Fruit fly (Drosophila melanogaster): ENCODE results near the gene ppk.
A peak's percentile ranks its signal among the peaks of the same experiment; 100 is the strongest.

Gene ppk

dm6 chr2L:14381072-14381471, at the start of gene ppk:
Gene ppk, minus strand, starts transcription at chr2L:14381172.
- no peak for TF ChIP-seq CG17801 (GFP tag; optimal IDR thresholded peaks at IDR 0.05; ENCODE audit: partially characterized antibody)

- no peak for TF ChIP-seq CG17801 (GFP tag; optimal IDR thresholded peaks at IDR 0.05; ENCODE audit: partially characterized antibody)
Measured at dm6 chr2L:14430138-14430815, 49.3 kb upstream of the ppk start.

- no peak for TF ChIP-seq CG17801 (GFP tag; optimal IDR thresholded peaks at IDR 0.05; ENCODE audit: partially characterized antibody)
Measured at dm6 chr2L:14425089-14425488, 44.1 kb upstream of the ppk start, which contains the start of gene Cpr35B. Gene Cpr35B, minus strand, starts transcription at chr2L:14425189.

dm6 chr2L:14422029-14422831, 41.3 kb upstream of the ppk start:
- no peak for TF ChIP-seq CG17801 (GFP tag; optimal IDR thresholded peaks at IDR 0.05; ENCODE audit: partially characterized antibody)

DNA sequence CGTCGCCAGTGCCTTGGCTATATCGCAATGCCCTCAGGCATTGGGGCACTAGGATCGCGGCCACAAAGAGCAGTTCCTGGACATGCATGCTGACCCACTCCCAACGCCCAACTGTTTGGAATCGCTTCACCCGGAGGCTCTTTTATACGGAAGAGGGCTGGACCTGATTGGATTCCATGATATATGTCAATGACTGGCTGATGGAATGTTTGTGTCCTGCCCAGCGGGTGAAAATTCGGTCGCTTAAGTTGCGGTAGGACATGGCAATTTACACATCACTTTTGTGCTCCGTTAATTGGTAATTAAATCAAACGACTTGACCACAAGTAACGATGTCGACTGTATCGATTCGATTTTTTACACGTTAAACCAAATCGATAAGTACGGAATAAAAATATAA, 36.3 kb upstream of the ppk start, which contains the start of gene Pburs:
TSS of gene Pburs (minus strand) at position 101 of the 400 bp plus-strand sequence.
- TF ChIP-seq CG17801 (GFP tag; optimal IDR thresholded peaks at IDR 0.05; ENCODE audit: partially characterized antibody) = no peak

DNA sequence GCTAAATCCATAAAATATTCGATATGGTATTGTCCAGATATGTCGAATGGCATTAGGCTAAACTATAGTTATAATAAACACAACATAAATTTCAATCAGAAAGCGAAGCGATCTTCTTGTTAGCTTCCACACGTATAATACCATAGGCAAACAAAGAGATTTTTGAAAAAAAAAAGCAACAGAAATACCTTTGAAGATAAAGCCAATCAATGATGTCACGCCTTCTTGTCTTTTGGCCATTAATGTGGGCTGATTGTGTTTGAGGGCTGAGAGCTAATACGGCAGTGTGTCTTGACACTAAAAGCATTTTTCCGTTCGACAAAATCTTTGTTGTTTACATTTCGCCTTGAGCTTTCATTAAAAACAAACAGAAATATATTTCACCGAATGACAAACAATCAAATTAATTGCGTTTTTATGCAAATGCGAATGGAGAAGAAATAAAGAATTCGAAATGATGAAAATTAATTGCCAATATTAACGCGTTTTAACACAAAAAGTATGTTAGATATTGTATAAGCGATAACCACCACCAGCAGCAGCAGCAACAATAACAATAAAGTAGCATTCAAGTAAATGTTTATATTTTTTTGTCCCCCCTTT, 33.4 kb upstream of the ppk start:
- TF ChIP-seq CG17801 (GFP tag; optimal IDR thresholded peaks at IDR 0.05; ENCODE audit: partially characterized antibody) = no peak

DNA sequence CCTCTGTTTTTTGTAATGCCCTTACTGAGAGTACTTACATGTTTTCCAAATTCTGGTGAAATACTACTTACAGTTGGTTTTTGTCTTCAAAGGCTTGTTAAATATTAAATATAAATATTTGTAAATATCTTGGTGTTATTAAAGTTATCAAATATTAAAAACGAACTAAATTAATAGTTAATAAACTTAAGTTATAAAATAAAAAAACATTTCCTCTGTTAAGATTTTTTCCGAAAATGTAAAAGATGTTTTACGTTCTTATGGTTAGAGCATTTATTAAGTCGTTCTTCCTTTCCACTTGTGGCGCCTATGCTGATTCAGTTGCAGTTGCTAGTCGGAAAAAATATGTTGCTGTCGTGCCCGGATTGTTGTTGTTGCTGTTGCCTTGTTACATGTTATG, 32.4 kb upstream of the ppk start:
- TF ChIP-seq CG17801 (GFP tag; optimal IDR thresholded peaks at IDR 0.05; ENCODE audit: partially characterized antibody) = no peak

dm6 chr2L:14411102-14411501, 30.1 kb upstream of the ppk start:
- TF ChIP-seq CG17801 (GFP tag; optimal IDR thresholded peaks at IDR 0.05; ENCODE audit: partially characterized antibody) = no peak

DNA sequence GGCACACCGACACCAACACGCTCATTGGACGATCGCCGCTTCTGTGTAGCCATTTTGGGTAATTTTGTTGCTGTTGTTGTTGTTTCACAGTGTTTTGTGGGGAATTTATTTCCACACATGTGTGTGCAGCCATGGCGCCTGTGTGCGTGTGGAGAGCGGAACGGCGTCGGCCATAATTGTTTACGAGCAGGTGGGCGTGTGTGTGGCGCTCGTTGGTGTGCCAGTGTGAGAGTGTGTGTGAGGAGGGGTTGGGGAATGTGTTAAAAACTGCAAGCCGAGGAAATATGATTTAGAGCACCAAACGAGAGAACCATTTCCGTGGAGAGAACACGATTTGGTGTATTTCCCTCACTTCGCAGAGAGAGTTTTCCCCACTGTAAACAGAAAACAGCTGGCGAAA, 29.4 kb upstream of the ppk start:
- TF ChIP-seq CG17801 (GFP tag; optimal IDR thresholded peaks at IDR 0.05; ENCODE audit: partially characterized antibody) = no peak

- TF ChIP-seq CG17801 (GFP tag; optimal IDR thresholded peaks at IDR 0.05; ENCODE audit: partially characterized antibody) = peak; percentile 70
Measured at dm6 chr2L:14409428-14409933, 28.5 kb upstream of the ppk start, which contains the start of gene elB. Gene elB, minus strand, starts transcription at chr2L:14409549.

DNA sequence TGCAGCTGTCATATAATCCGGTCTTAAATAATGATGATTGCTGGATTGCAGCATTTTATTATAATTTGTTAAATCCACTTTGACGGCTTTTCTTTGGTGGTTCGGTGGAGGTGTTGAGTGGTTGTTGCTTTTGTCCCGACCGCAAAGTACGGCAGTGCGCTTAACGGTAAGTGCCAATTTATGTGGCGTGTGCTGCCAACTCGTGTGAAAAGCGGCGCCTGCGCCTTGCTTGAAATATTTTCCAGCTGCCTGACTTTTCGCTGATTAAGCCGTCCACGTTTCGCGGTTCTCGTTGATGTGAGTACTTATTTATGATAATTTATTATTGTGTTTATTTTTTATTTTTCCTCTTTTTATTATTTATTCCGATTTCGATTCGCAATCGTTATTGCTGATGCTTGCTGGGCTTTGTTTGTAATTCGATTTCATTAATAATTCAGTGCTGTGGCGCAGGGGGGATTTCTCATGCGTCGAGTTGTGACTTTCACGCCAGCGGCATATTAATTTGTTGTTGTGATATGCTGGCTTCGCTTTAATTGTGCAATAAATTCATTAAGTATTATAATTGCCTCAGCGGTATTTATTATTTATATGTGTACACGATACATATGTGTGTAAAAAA, 27.5 kb upstream of the ppk start:
- TF ChIP-seq CG17801 (GFP tag; optimal IDR thresholded peaks at IDR 0.05; ENCODE audit: partially characterized antibody) = no peak

DNA sequence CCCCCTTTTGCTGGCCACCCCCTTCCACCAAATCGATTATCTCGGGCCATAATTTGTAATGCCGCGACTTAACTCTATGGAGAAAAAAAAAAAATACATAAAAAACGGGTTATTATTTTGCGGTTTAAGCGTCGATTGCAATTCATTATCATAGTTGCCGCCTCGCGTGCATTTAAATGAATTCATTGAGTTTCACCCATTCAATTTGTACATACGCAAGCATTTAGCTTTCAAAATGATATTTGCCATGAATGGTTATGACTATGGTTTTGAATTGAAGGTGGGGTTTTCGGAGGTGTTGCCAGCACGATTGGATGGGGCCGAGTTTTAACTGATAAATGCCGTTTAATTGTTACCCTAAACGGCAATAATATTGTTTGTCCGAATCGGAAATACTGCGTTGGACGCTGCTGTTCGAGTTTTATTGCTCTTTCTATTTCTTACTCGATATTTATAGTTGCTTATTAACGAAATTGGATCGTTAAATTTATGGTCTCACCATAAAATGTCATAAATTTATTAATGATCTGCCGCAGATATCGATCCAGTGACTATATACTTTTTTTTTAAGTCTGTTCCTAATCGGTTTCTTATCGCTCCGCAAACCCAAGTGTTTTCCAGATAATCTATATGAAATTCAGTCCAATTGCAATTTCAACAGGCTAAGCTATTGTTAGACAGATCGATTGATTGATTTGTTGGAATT, 23.9 kb upstream of the ppk start:
- no peak for TF ChIP-seq CG17801 (GFP tag; optimal IDR thresholded peaks at IDR 0.05; ENCODE audit: partially characterized antibody)

DNA sequence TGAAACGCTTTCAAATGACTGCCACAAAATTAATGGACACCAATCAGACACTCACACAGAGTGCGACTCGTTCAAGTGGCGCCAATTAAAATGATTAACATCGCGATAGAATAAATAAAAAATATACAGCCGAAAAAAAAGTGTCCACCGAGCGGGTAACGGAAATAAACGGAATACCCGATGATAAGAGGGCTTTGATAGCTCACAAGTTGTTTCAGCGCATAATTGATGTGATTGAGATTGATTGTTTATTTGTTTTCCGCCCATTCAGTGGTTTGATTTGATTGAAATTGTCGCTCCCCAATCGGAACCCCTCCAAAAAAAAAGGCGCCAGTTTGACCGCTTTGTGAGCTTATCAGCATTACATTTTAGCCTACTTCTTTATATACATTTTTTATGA, 22.6 kb upstream of the ppk start:
- TF ChIP-seq CG17801 (GFP tag; optimal IDR thresholded peaks at IDR 0.05; ENCODE audit: partially characterized antibody) = no peak

DNA sequence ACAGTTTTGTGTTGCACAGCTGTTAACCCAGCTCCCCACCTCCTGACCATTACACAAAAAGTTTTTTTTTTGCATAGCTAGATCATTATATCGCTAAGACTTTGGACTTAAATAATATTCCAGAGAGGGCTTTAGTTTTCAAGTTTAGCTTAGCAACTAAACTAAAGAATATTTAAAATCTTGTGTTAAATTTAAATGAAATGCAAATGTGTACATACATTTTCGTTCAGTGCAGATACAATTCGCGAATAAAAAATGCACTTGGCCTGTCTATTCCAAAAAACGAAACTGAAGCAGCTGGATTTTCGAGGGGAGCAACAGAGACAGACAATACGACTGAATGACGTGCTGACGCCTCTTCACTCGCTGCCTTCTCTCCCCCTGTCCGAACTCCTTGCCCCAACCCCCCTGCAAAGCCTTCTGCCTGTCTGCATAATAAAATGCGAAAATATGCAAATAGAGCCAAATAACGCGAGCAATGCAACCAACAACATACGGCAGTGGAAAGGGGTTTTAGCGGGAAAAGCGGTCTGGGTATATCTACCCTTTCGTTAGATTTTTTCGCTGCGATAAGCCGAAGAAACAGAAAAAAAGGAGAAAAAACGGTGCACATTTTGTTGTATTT, 20.8 kb upstream of the ppk start:
- TF ChIP-seq CG17801 (GFP tag; optimal IDR thresholded peaks at IDR 0.05; ENCODE audit: partially characterized antibody) = no peak
